Fruit fly (Drosophila melanogaster) whole organism, embryonic: ENCODE measurements around the gene Cby.

Experiments used
- B-H2 ChIP-seq: fragments of 200-800 bp; sonication (Bioruptor generic); optimal IDR thresholded peaks from 2 replicates; lab custom pipeline; 2018; ENCODE audit warnings: missing biosample characterization, mild to moderate bottlenecking, missing genetic modification characterization
- CG10147 ChIP-seq: fragments of 200-800 bp; sonication (Bioruptor generic); optimal IDR thresholded peaks from 2 replicates; lab custom pipeline; 2019; ENCODE audit warnings: missing biosample characterization, mild to moderate bottlenecking, missing genetic modification characterization, moderate library complexity
- CG10209 ChIP-seq: fragments of 200-800 bp; sonication (Bioruptor generic); optimal IDR thresholded peaks from 3 replicates; lab custom pipeline; 2017; ENCODE audit warnings: missing biosample characterization, mild to moderate bottlenecking, missing genetic modification characterization, missing genetic modification reagents
- CG12071 ChIP-seq: fragments of 200-800 bp; sonication (Bioruptor generic); optimal IDR thresholded peaks from 3 replicates; lab custom pipeline; 2018; ENCODE audit warnings: missing biosample characterization, mild to moderate bottlenecking, missing genetic modification characterization
- CG12104 ChIP-seq: fragments of 200-800 bp; sonication (Bioruptor generic); optimal IDR thresholded peaks from 3 replicates; lab custom pipeline; 2016; ENCODE audit warnings: missing biosample characterization, missing genetic modification characterization
- CG12155 ChIP-seq: fragments of 200-800 bp; sonication (Bioruptor generic); optimal IDR thresholded peaks from 3 replicates; lab custom pipeline; 2016; ENCODE audit warnings: missing biosample characterization, missing genetic modification characterization
- CG12744 ChIP-seq: fragments of 200-800 bp; sonication (Bioruptor generic); optimal IDR thresholded peaks from 2 replicates; lab custom pipeline; 2016; ENCODE audit warnings: missing biosample characterization, missing genetic modification characterization
- CG15479 ChIP-seq: fragments of 200-800 bp; sonication (Bioruptor generic); optimal IDR thresholded peaks from 3 replicates; lab custom pipeline; 2019; ENCODE audit warnings: missing biosample characterization, mild to moderate bottlenecking, missing genetic modification characterization, moderate library complexity
- CG1647 ChIP-seq: fragments of 200-800 bp; sonication (Bioruptor generic); optimal IDR thresholded peaks from 3 replicates; lab custom pipeline; 2016; ENCODE audit warnings: missing biosample characterization, missing genetic modification characterization
- CG17912 ChIP-seq: fragments of 200-800 bp; sonication (Bioruptor generic); optimal IDR thresholded peaks from 2 replicates; lab custom pipeline; 2018; ENCODE audit warnings: missing biosample characterization, mild to moderate bottlenecking, missing genetic modification characterization
- CG2199 ChIP-seq: fragments of 200-800 bp; sonication (Bioruptor generic); IDR thresholded peaks from 3 replicates; pipeline ENCODE4 v1.3.6; 2022; ENCODE audit warnings: missing biosample characterization, missing genetic modification characterization
- CG2875 ChIP-seq: fragments of 200-800 bp; sonication (Bioruptor generic); optimal IDR thresholded peaks from 2 replicates; lab custom pipeline; 2017; ENCODE audit warnings: missing biosample characterization, mild to moderate bottlenecking, missing genetic modification characterization, missing genetic modification reagents
- CG30020 ChIP-seq: fragments of 200-800 bp; optimal IDR thresholded peaks from 2 replicates; lab custom pipeline; 2019; ENCODE audit warnings: missing biosample characterization, mild to moderate bottlenecking, missing genetic modification characterization, moderate library complexity
- CG4404 ChIP-seq: fragments of 200-800 bp; sonication (Bioruptor generic); IDR thresholded peaks from 2 replicates; pipeline ENCODE4 v1.3.6; 2022; ENCODE audit warnings: missing biosample characterization, missing genetic modification characterization
- CG5245 ChIP-seq: fragments of 200-800 bp; sonication (Bioruptor generic); optimal IDR thresholded peaks from 3 replicates; lab custom pipeline; 2016; ENCODE audit warnings: missing biosample characterization, missing genetic modification characterization
- CG6175 ChIP-seq: fragments of 200-800 bp; sonication (Bioruptor generic); IDR thresholded peaks from 3 replicates; pipeline ENCODE4 v1.3.6; 2022; ENCODE audit warnings: missing biosample characterization, missing genetic modification characterization
- CG6272 ChIP-seq: fragments of 200-800 bp; sonication (Bioruptor generic); IDR thresholded peaks from 2 replicates; pipeline ENCODE4 v1.3.6; 2022; ENCODE audit warnings: missing biosample characterization, missing genetic modification characterization
- CG6765 ChIP-seq: fragments of 200-800 bp; sonication (Bioruptor generic); optimal IDR thresholded peaks from 3 replicates; lab custom pipeline; 2017; ENCODE audit warnings: missing biosample characterization, mild to moderate bottlenecking, missing genetic modification characterization
- CG9876 ChIP-seq: fragments of 200-800 bp; sonication (Bioruptor generic); optimal IDR thresholded peaks from 2 replicates; lab custom pipeline; 2016; ENCODE audit warnings: missing biosample characterization, missing genetic modification characterization
- Dref ChIP-seq: fragments of 200-800 bp; sonication (Bioruptor generic); IDR thresholded peaks from 2 replicates; pipeline ENCODE4 v1.3.6; 2022; ENCODE audit warnings: missing biosample characterization, missing genetic modification characterization
- GATAe ChIP-seq: fragments of 200-800 bp; sonication (Bioruptor generic); conservative IDR thresholded peaks from 2 replicates; pipeline ENCODE4 v1.3.6; 2022; ENCODE audit warnings: missing biosample characterization, missing genetic modification characterization
- H2.0 ChIP-seq: fragments of 200-800 bp; sonication (Bioruptor generic); IDR thresholded peaks from 2 replicates; pipeline ENCODE4 v1.3.6; 2022; ENCODE audit warnings: missing biosample characterization, missing genetic modification characterization
- Hand ChIP-seq: fragments of 200-800 bp; sonication (Bioruptor generic); optimal IDR thresholded peaks from 2 replicates; lab custom pipeline; 2017; ENCODE audit warnings: mild to moderate bottlenecking, missing biosample characterization, missing genetic modification reagents, missing genetic modification characterization
- Hey ChIP-seq: fragments of 200-800 bp; sonication (Bioruptor generic); optimal IDR thresholded peaks from 3 replicates; lab custom pipeline; 2018; ENCODE audit warnings: missing biosample characterization, mild to moderate bottlenecking, missing genetic modification characterization
- Mes4 ChIP-seq: fragments of 200-800 bp; sonication (Bioruptor generic); optimal IDR thresholded peaks from 2 replicates; lab custom pipeline; 2016; ENCODE audit warnings: missing biosample characterization, missing genetic modification characterization
- NfI ChIP-seq: fragments of 200-800 bp; sonication (Bioruptor generic); optimal IDR thresholded peaks from 3 replicates; lab custom pipeline; 2018; ENCODE audit warnings: missing biosample characterization, mild to moderate bottlenecking, missing genetic modification characterization, moderate library complexity
- Poxn ChIP-seq: fragments of 200-800 bp; sonication (Bioruptor generic); IDR thresholded peaks from 2 replicates; pipeline ENCODE4 v1.3.6; 2022; ENCODE audit warnings: missing biosample characterization, missing genetic modification characterization
- Ptx1 ChIP-seq: fragments of 200-800 bp; sonication (Bioruptor generic); IDR thresholded peaks from 2 replicates; pipeline ENCODE4 v1.3.6; 2022; ENCODE audit warnings: missing biosample characterization, missing genetic modification characterization
- TFAM ChIP-seq: fragments of 200-800 bp; sonication (Bioruptor generic); optimal IDR thresholded peaks from 2 replicates; lab custom pipeline; 2017; ENCODE audit warnings: missing biosample characterization, missing genetic modification characterization, inconsistent platforms
- ap ChIP-seq: fragments of 200-800 bp; sonication (Bioruptor generic); IDR thresholded peaks from 2 replicates; pipeline ENCODE4 v1.3.6; 2022; ENCODE audit warnings: missing biosample characterization, missing genetic modification characterization
- ase ChIP-seq: fragments of 200-800 bp; sonication (Bioruptor generic); IDR thresholded peaks from 3 replicates; pipeline ENCODE4 v1.3.6; 2022; ENCODE audit warnings: missing biosample characterization, missing genetic modification characterization
- bcd ChIP-seq: fragments of 200-800 bp; sonication (Bioruptor generic); optimal IDR thresholded peaks from 2 replicates; lab custom pipeline; 2017; ENCODE audit warnings: missing biosample characterization, mild to moderate bottlenecking, missing genetic modification characterization
- br ChIP-seq: fragments of >200 bp; optimal IDR thresholded peaks from 2 replicates; lab custom pipeline; 2017
- crc ChIP-seq: fragments of 200-800 bp; sonication (Bioruptor generic); optimal IDR thresholded peaks from 2 replicates; lab custom pipeline; 2016; ENCODE audit warnings: missing biosample characterization, missing genetic modification characterization
- da ChIP-seq: fragments of 200-800 bp; sonication (Bioruptor generic); optimal IDR thresholded peaks from 2 replicates; lab custom pipeline; 2016; ENCODE audit warnings: missing biosample characterization, missing genetic modification characterization
- dmrt11E ChIP-seq: fragments of 200-800 bp; sonication (Bioruptor generic); optimal IDR thresholded peaks from 3 replicates; lab custom pipeline; 2018; ENCODE audit warnings: missing biosample characterization, mild to moderate bottlenecking, missing genetic modification characterization, moderate library complexity
- dysf ChIP-seq: fragments of 200-800 bp; sonication (Bioruptor generic); IDR thresholded peaks from 3 replicates; pipeline ENCODE4 v1.3.6; 2022; ENCODE audit warnings: missing biosample characterization, missing genetic modification characterization
- en ChIP-seq: fragments of 200-800 bp; sonication (Bioruptor generic); optimal IDR thresholded peaks from 2 replicates; lab custom pipeline; 2016; ENCODE audit warnings: missing biosample characterization, missing genetic modification characterization
- fd64A ChIP-seq: fragments of 200-800 bp; sonication (Bioruptor generic); optimal IDR thresholded peaks from 3 replicates; lab custom pipeline; 2018; ENCODE audit warnings: missing biosample characterization, mild to moderate bottlenecking, missing genetic modification characterization
- gro ChIP-seq: fragments of 200-800 bp; sonication (Bioruptor generic); optimal IDR thresholded peaks from 2 replicates; lab custom pipeline; 2016; ENCODE audit warnings: missing biosample characterization, missing genetic modification characterization
- lov ChIP-seq, 2 experiments: fragments of 200-800 bp in 1 of 2; fragments of >200 bp in 1 of 2; sonication (Bioruptor generic) in 1 of 2; IDR thresholded peaks in 1 of 2; optimal IDR thresholded peaks in 1 of 2; 2 replicates in 1 of 2; 3 replicates in 1 of 2; pipeline versions ENCODE4 v1.3.6 to Lab custom; 2017 to 2022; ENCODE audit warnings: missing biosample characterization in 1 of 2, missing genetic modification characterization in 1 of 2
- peb ChIP-seq: fragments of 200-800 bp; sonication (Bioruptor generic); IDR thresholded peaks from 2 replicates; pipeline ENCODE4 v1.3.6; 2022; ENCODE audit warnings: missing biosample characterization, missing genetic modification characterization
- pita ChIP-seq: fragments of 200-800 bp; sonication (Bioruptor generic); optimal IDR thresholded peaks from 2 replicates; lab custom pipeline; 2017; ENCODE audit warnings: missing biosample characterization, mild to moderate bottlenecking, missing genetic modification characterization
- pzg ChIP-seq: fragments of 200-800 bp; sonication (Bioruptor generic); optimal IDR thresholded peaks from 3 replicates; lab custom pipeline; 2018; ENCODE audit warnings: missing biosample characterization, mild to moderate bottlenecking, missing genetic modification characterization, moderate library complexity
- ro ChIP-seq: fragments of 200-800 bp; sonication (Bioruptor generic); IDR thresholded peaks from 2 replicates; pipeline ENCODE4 v1.3.6; 2022; ENCODE audit warnings: missing biosample characterization, missing genetic modification characterization
- ssp ChIP-seq: fragments of 200-800 bp; sonication (Bioruptor generic); IDR thresholded peaks from 2 replicates; pipeline ENCODE4 v1.3.6; 2022; ENCODE audit warnings: missing biosample characterization, missing genetic modification characterization
- stc ChIP-seq: fragments of 200-800 bp; sonication (Bioruptor generic); IDR thresholded peaks from 2 replicates; pipeline ENCODE4 v1.3.6; 2022; ENCODE audit warnings: missing biosample characterization, missing genetic modification characterization
- tap ChIP-seq: fragments of 200-800 bp; optimal IDR thresholded peaks from 3 replicates; lab custom pipeline; 2019; ENCODE audit warnings: missing biosample characterization, mild to moderate bottlenecking, missing genetic modification characterization, moderate library complexity
- tio ChIP-seq: fragments of 200-800 bp; sonication (Bioruptor generic); optimal IDR thresholded peaks from 2 replicates; lab custom pipeline; 2017; ENCODE audit warnings: missing biosample characterization, missing genetic modification characterization, inconsistent platforms
- usp ChIP-seq: fragments of >200 bp; optimal IDR thresholded peaks from 2 replicates; lab custom pipeline; 2017; ENCODE audit warnings: missing biosample characterization, missing genetic modification characterization

Gene Cby

dm6 chr3R:21856098-21856872, 11.5 kb upstream of the Cby start, which contains the start of gene glec (continued):
- no peak for TF ChIP-seq CG4404
- TF ChIP-seq stc, result no peak; the same call in none of the 2 replicates
- TF ChIP-seq GATAe (GFP tag; lab: Robert Waterston, UW), result no peak
- TF ChIP-seq CG17912, result peak; percentile 45
- no peak for TF ChIP-seq ssp (GFP tag; lab: Robert Waterston, UW)
- peak; percentile 55 for TF ChIP-seq gro
- no peak for TF ChIP-seq CG15479 (GFP tag; lab: Kevin White, UChicago)
- no peak for TF ChIP-seq CG12155 (GFP tag; lab: Kevin White, UChicago)
- TF ChIP-seq CG2199, result peak; percentile 86; the same call in 2 of the 3 replicates
- no peak for TF ChIP-seq CG12744 (GFP tag; lab: Kevin White, UChicago)
- TF ChIP-seq Dref (GFP tag; lab: Robert Waterston, UW), result no peak
- TF ChIP-seq pzg (GFP tag; lab: Kevin White, UChicago), result peak; percentile 70
- peak; percentile 6; the same call in 1 of the 3 replicates for TF ChIP-seq CG6175 (GFP tag; lab: Robert Waterston, UW)
- 0 out of 2 replicates have a peak, but pooled peaks have one; percentile 24 for TF ChIP-seq ap (GFP tag; lab: Robert Waterston, UW)
- TF ChIP-seq CG12104 (GFP tag; lab: Kevin White, UChicago), result no peak
- peak; percentile 28 for TF ChIP-seq NfI (GFP tag; lab: Kevin White, UChicago)
- no peak for TF ChIP-seq ase
- TF ChIP-seq Mes4 (GFP tag; lab: Kevin White, UChicago), result no peak
- peak; percentile 56 for TF ChIP-seq dmrt11E (tag; lab: Kevin White, UChicago)
- TF ChIP-seq Hand, result no peak
- no peak for TF ChIP-seq ro (GFP tag; lab: Robert Waterston, UW)
- 0 out of 2 replicates have a peak, but pooled peaks have one; percentile 11 for TF ChIP-seq CG6272 (GFP tag; lab: Robert Waterston, UW)
- peak; percentile 48 for TF ChIP-seq CG2875
- no peak for TF ChIP-seq CG10147 (GFP tag; lab: Kevin White, UChicago)
- TF ChIP-seq CG12071 (GFP tag; lab: Kevin White, UChicago), result peak; percentile 53
- TF ChIP-seq br (lab: Kevin White, UChicago), result no peak
- no peak for TF ChIP-seq dysf (GFP tag; lab: Robert Waterston, UW)
- TF ChIP-seq CG9876, result no peak
- peak; percentile 5 for TF ChIP-seq crc (GFP tag; lab: Kevin White, UChicago)
- peak; percentile 40 for TF ChIP-seq CG1647 (GFP tag; lab: Kevin White, UChicago)
- no peak for TF ChIP-seq Hey
- TF ChIP-seq Poxn (GFP tag; lab: Robert Waterston, UW), result no peak
- no peak for TF ChIP-seq da
- peak; percentile 8 for TF ChIP-seq B-H2 (GFP tag; lab: Kevin White, UChicago)
- TF ChIP-seq usp, result no peak
- no peak for TF ChIP-seq peb (GFP tag; lab: Robert Waterston, UW)
- peak; percentile 51 for TF ChIP-seq fd64A (GFP tag; lab: Kevin White, UChicago)
- TF ChIP-seq H2.0 (GFP tag; lab: Robert Waterston, UW), result no peak
- TF ChIP-seq CG30020 (tag; lab: Kevin White, UChicago), result no peak
- peak; percentile 23; the same call in 1 of the 2 replicates for TF ChIP-seq Ptx1
- TF ChIP-seq pita (GFP tag; lab: Kevin White, UChicago), result no peak
- TF ChIP-seq tio (GFP tag; lab: Kevin White, UChicago), result peak; percentile 55
- TF ChIP-seq CG6765 (GFP tag; lab: Kevin White, UChicago), result no peak
- TF ChIP-seq CG5245, result no peak
- no peak for TF ChIP-seq lov (optimal IDR thresholded peaks at IDR 0.05; lab: Kevin White, UChicago)
- 0 out of 3 replicates have a peak, but pooled peaks have one; percentile 65 for TF ChIP-seq lov (GFP tag; IDR thresholded peaks at IDR 0.05; lab: Robert Waterston, UW)
- no peak for TF ChIP-seq TFAM (GFP tag; lab: Kevin White, UChicago)
- TF ChIP-seq en (GFP tag; lab: Kevin White, UChicago), result no peak
- no peak for TF ChIP-seq tap
- TF ChIP-seq bcd (GFP tag; lab: Kevin White, UChicago), result no peak
- no peak for TF ChIP-seq CG10209
